Fruit fly (Drosophila melanogaster): ENCODE results near the gene CG16972.
"Not testable (repeated sequence)": the region's sequence is repeated elsewhere in the genome, so short reads cannot be mapped to it uniquely, and the experiment has no call there.

Gene CG16972

dm6 chr2L:13215640-13216129, 12.6 kb upstream of the CG16972 start:
- TF ChIP-seq CG15336 (GFP tag; IDR thresholded peaks at IDR 0.05) (peak; percentile 29; the same call in 1 of the 2 replicates), esn (GFP tag; optimal IDR thresholded peaks at IDR 0.05) (peak; percentile 58), fkh (GFP tag; optimal IDR thresholded peaks at IDR 0.05) (peak; percentile 34), svp (GFP tag) (peak; percentile 92), cyc (GFP tag; optimal IDR thresholded peaks at IDR 0.05) (peak; percentile 49), CG3032 (tag; optimal IDR thresholded peaks at IDR 0.05) (peak; percentile 9), Eip78C (GFP tag) (peak; percentile 78), topi (GFP tag; optimal IDR thresholded peaks at IDR 0.05) (peak; percentile 45), lz (GFP tag; optimal IDR thresholded peaks at IDR 0.05) (peak; percentile 11)

dm6 chr2L:13215010-13215409, 11.9 kb upstream of the CG16972 start, which contains the start of gene kek4:
Gene kek4 (minus strand): TSS chr2L:13215350.
- TF ChIP-seq CG10669 (GFP tag; optimal IDR thresholded peaks at IDR 0.05) (no peak), Lpt (GFP tag; optimal IDR thresholded peaks at IDR 0.05) (no peak), CG11294 (GFP tag; IDR thresholded peaks at IDR 0.05) (no peak), vri (GFP tag; optimal IDR thresholded peaks at IDR 0.05) (no peak), Hr4 (GFP tag; optimal IDR thresholded peaks at IDR 0.05) (no peak), cyc (GFP tag; optimal IDR thresholded peaks at IDR 0.05) (no peak), pdm3 (GFP tag; optimal IDR thresholded peaks at IDR 0.05) (no peak), CG6808 (GFP tag; optimal IDR thresholded peaks at IDR 0.05) (no peak), salr (GFP tag; optimal IDR thresholded peaks at IDR 0.05) (no peak), CG8319 (GFP tag; optimal IDR thresholded peaks at IDR 0.05) (no peak), Sox15 (GFP tag; optimal IDR thresholded peaks at IDR 0.05) (no peak)

DNA sequence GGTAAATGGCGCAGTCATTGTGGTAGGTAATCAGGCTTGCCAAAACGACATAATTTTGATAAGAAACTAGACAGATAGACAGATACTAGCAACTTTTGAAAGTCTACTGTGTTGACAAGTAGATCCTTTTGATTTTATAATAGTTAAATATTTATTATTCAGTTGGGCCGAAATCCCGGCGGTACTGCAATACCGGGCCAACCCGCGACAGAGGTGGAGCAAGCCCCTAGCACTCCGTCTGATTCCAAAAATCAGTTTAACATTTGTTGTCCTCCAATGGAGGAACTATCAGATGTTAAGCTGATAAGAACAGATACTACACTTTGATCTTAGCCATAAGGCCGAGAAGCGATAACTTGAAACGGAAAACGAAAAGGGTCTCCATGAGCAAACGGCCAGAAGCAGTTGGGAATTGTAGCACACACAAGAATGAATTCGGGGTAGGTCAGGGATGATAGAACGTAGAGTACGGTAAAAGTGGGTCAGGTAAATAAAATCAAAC, 8.7 kb upstream of the CG16972 start, which contains the start of gene CG15482:
CG15482 (minus strand) TSS at position 51 of the 502 bp plus-strand sequence.
- not testable (repeated sequence) for TF ChIP-seq acj6, ss, Sox14 (GFP tag; optimal IDR thresholded peaks at IDR 0.05)

dm6 chr2L:13206857-13207463, 3.9 kb upstream of the CG16972 start:
- TF ChIP-seq Hr38 (GFP tag; optimal IDR thresholded peaks at IDR 0.05) (no peak), CG8632 (GFP tag; optimal IDR thresholded peaks at IDR 0.05) (no peak), Lpt (GFP tag; optimal IDR thresholded peaks at IDR 0.05) (no peak), topi (GFP tag; optimal IDR thresholded peaks at IDR 0.05) (no peak), CG4318 (GFP tag; optimal IDR thresholded peaks at IDR 0.05) (no peak), OdsH (GFP tag; optimal IDR thresholded peaks at IDR 0.05) (no peak), Sox15 (GFP tag; optimal IDR thresholded peaks at IDR 0.05) (no peak), Eip75B (GFP tag; optimal IDR thresholded peaks at IDR 0.05) (no peak), CG10669 (GFP tag; optimal IDR thresholded peaks at IDR 0.05) (no peak), CG15336 (GFP tag; IDR thresholded peaks at IDR 0.05) (no peak; the same call in 1 of the 2 replicates), Met (GFP tag; optimal IDR thresholded peaks at IDR 0.05) (no peak), Blimp-1 (GFP tag; optimal IDR thresholded peaks at IDR 0.05) (no peak), CG11294 (GFP tag; IDR thresholded peaks at IDR 0.05) (no peak)

dm6 chr2L:13206077-13206668, 3.1 kb upstream of the CG16972 start:
- no peak for TF ChIP-seq Hr4 (GFP tag; optimal IDR thresholded peaks at IDR 0.05)
- no peak for TF ChIP-seq CG34406 (GFP tag; optimal IDR thresholded peaks at IDR 0.05)
- TF ChIP-seq Eip78C (GFP tag), result peak; percentile 77
- no peak for TF ChIP-seq net (GFP tag; optimal IDR thresholded peaks at IDR 0.05)
- TF ChIP-seq svp (GFP tag), result peak; percentile 89
- peak; percentile 44 for TF ChIP-seq CG6276 (GFP tag; optimal IDR thresholded peaks at IDR 0.05)
- TF ChIP-seq acj6 (GFP tag; optimal IDR thresholded peaks at IDR 0.05), result no peak
- peak; percentile 65; the same call in 2 of the 3 replicates for TF ChIP-seq CG6163 (GFP tag; IDR thresholded peaks at IDR 0.05)
- no peak for TF ChIP-seq Sox102F (GFP tag; optimal IDR thresholded peaks at IDR 0.05)
- TF ChIP-seq topi (GFP tag; optimal IDR thresholded peaks at IDR 0.05), result no peak
- TF ChIP-seq Ets21C (GFP tag; optimal IDR thresholded peaks at IDR 0.05), result no peak
- TF ChIP-seq Lpt (GFP tag; optimal IDR thresholded peaks at IDR 0.05), result peak; percentile 32
- TF ChIP-seq CG3919 (GFP tag; optimal IDR thresholded peaks at IDR 0.05), result peak; percentile 23
- no peak for TF ChIP-seq CG10631 (GFP tag; optimal IDR thresholded peaks at IDR 0.05)
- peak; percentile 5 to 73 for TF ChIP-seq ss (GFP tag; optimal IDR thresholded peaks at IDR 0.05)
- TF ChIP-seq CG11762 (GFP tag; optimal IDR thresholded peaks at IDR 0.05; ENCODE audit: insufficient read depth), result no peak
- peak; percentile 55 for TF ChIP-seq vri (GFP tag; optimal IDR thresholded peaks at IDR 0.05)
- TF ChIP-seq CG10669 (GFP tag; optimal IDR thresholded peaks at IDR 0.05), result no peak
- TF ChIP-seq CG8119 (GFP tag; IDR thresholded peaks at IDR 0.05), result 0 out of 3 replicates have a peak, but pooled peaks have one; percentile 35
- no peak for TF ChIP-seq Eip93F (GFP tag; optimal IDR thresholded peaks at IDR 0.05)
- TF ChIP-seq fkh (GFP tag; optimal IDR thresholded peaks at IDR 0.05), result peak; percentile 8

All from whole organism, prepupa.